Worm (Caenorhabditis elegans) whole organism, mixed stage, embryonic: ENCODE results near the gene D2062.1.
"Not testable (repeated sequence)": the region's sequence is repeated elsewhere in the genome, so short reads cannot be mapped to it uniquely, and the experiment has no call there.

ENCODE experiments used
- blmp-1 ChIP-seq: fragments of 150-350 bp; optimal IDR thresholded peaks from 2 replicates; lab custom pipeline; 2014; ENCODE audit warnings: missing biosample characterization, missing genetic modification characterization
- elt-1 ChIP-seq: sonication (generic microtip); optimal IDR thresholded peaks from 2 replicates; lab custom pipeline; 2017; ENCODE audit warnings: missing genetic modification characterization, mild to moderate bottlenecking, missing compliant biosample characterization, antibody characterized with exemption, moderate library complexity, borderline replicate concordance; ENCODE audit not compliant: insufficient read depth
- elt-3 ChIP-seq: fragments of 150-350 bp; optimal IDR thresholded peaks from 2 replicates; lab custom pipeline; 2014; ENCODE audit warnings: missing biosample characterization, missing genetic modification characterization
- lin-13 ChIP-seq: fragments of 150-350 bp; optimal IDR thresholded peaks from 2 replicates; lab custom pipeline; 2014; ENCODE audit warnings: missing biosample characterization, missing genetic modification characterization
- lsy-2 ChIP-seq: fragments of 150-350 bp; optimal IDR thresholded peaks from 2 replicates; lab custom pipeline; 2014; ENCODE audit warnings: missing biosample characterization, missing genetic modification characterization
- nhr-28 ChIP-seq: fragments of 150-350 bp; optimal IDR thresholded peaks from 2 replicates; lab custom pipeline; 2014; ENCODE audit warnings: missing biosample characterization, missing genetic modification characterization
- nhr-76 ChIP-seq: sonication (generic microtip); optimal IDR thresholded peaks from 2 replicates; lab custom pipeline; 2017; ENCODE audit warnings: missing biosample characterization, missing genetic modification characterization
- pha-4 ChIP-seq: fragments of 150-350 bp; optimal IDR thresholded peaks from 2 replicates; lab custom pipeline; 2018; ENCODE audit warnings: missing biosample characterization, missing genetic modification reagents, missing genetic modification characterization
- sptf-1 ChIP-seq: sonication (generic microtip); optimal IDR thresholded peaks from 2 replicates; lab custom pipeline; 2017; ENCODE audit warnings: mild to moderate bottlenecking, missing genetic modification characterization, moderate library complexity, missing compliant biosample characterization
- unc-39 ChIP-seq: fragments of 150-350 bp; optimal IDR thresholded peaks from 2 replicates; lab custom pipeline; 2014; ENCODE audit warnings: missing biosample characterization, missing genetic modification characterization
- unc-62 ChIP-seq: fragments of 150-350 bp; optimal IDR thresholded peaks from 2 replicates; lab custom pipeline; 2014; ENCODE audit warnings: missing biosample characterization, missing genetic modification reagents, missing genetic modification characterization
- zip-8 ChIP-seq: fragments of 150-350 bp; optimal IDR thresholded peaks from 2 replicates; lab custom pipeline; 2014; ENCODE audit warnings: missing biosample characterization, missing genetic modification characterization
- ztf-11 ChIP-seq: fragments of 150-350 bp; optimal IDR thresholded peaks from 2 replicates; lab custom pipeline; 2014; ENCODE audit warnings: missing biosample characterization, missing genetic modification characterization

DNA sequence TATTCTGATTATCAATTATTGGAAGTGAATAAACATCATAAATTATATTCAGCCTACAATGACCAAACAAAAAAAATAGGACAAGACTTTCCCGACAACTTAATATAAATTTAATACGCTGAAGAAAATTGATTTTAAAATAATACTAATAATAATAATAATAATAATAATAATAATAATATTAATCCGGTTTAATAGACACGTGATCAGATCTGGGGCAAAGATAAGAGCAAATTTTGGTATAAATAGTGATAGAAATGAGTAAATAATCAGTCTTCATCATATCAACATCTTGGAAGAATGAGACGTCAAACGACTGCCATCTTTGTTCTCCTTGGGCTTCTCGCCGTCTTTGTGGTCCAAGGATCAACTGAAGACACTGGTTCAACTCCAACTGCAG is 12.1 kb upstream of the D2062.1 start, which contains the start of gene msrp-6:
- TF ChIP-seq unc-39; nhr-76 (tag; lab: Kevin White, UChicago); ztf-11; zip-8; elt-1 (tag; lab: Kevin White, UChicago); lin-13 (tag; lab: Kevin White, UChicago); blmp-1 (tag; lab: Kevin White, UChicago); nhr-28; sptf-1 (tag; lab: Kevin White, UChicago); pha-4 (tag; lab: Kevin White, UChicago); elt-3 (tag; lab: Kevin White, UChicago); lsy-2 (tag; lab: Kevin White, UChicago); unc-62 (GFP tag; lab: Kevin White, UChicago): not testable (repeated sequence)
